Fruit fly (Drosophila melanogaster): Measurements from ENCODE around the gene CG33764.

Gene CG33764

DNA sequence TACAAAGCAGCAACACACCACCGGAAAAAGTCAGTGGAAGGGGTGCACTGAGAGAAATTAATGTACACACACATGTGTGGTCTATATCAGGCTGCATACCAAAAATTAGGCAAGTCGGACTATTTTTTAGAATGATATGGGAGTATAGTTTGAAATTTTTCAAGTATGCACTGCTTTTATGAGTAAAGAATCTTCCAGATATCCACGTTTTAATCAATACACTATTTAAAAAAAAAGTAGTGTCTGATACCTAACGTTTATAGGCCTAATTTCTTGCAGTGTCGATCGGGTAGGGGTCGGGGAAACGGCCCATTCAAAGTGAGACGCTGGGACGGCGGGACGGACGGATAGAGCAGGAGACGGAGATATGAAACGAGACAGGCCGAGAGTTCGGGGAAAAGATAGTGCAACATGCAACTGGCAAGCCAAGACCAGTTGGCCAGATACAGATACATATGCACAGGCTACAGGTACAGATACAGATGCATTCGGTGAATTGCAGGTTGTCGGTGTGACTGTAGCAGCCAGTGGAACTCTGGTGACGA is 36.9 kb downstream of the CG33764 start (continued):
- no peak for TF ChIP-seq CG16813 (GFP tag; IDR thresholded peaks at IDR 0.05; ENCODE audit: partially characterized antibody)
- TF ChIP-seq D19A (tag; optimal IDR thresholded peaks at IDR 0.05), result peak; percentile 93
- no peak for TF ChIP-seq lov (optimal IDR thresholded peaks at IDR 0.05)
- TF ChIP-seq lov (GFP tag; IDR thresholded peaks at IDR 0.05), result peak; percentile 86; the same call in 2 of the 3 replicates
- no peak for TF ChIP-seq pan (optimal IDR thresholded peaks at IDR 0.05)
- peak in 1 of 2 experiments; percentile 82 for TF ChIP-seq pan (GFP tag; optimal IDR thresholded peaks at IDR 0.05 in 1 of 2, IDR thresholded peaks at IDR 0.05 in 1 of 2)
- peak; percentile 14 for TF ChIP-seq sima (GFP tag; optimal IDR thresholded peaks at IDR 0.05)
- peak; percentile 97 for TF ChIP-seq CG33557 (GFP tag; optimal IDR thresholded peaks at IDR 0.05)
- TF ChIP-seq stc (GFP tag; IDR thresholded peaks at IDR 0.05), result peak; percentile 90
- TF ChIP-seq sr (GFP tag; IDR thresholded peaks at IDR 0.05), result 0 out of 3 replicates have a peak, but pooled peaks have one; percentile 29
- no peak for TF ChIP-seq toy (GFP tag; IDR thresholded peaks at IDR 0.05)
- TF ChIP-seq Ssrp (tag; optimal IDR thresholded peaks at IDR 0.05), result peak; percentile 96
- TF ChIP-seq CkIIα-i1 (GFP tag; IDR thresholded peaks at IDR 0.05), result no peak
- TF ChIP-seq CG3995 (GFP tag; optimal IDR thresholded peaks at IDR 0.05), result peak; percentile 26
- TF ChIP-seq CG6765 (GFP tag; optimal IDR thresholded peaks at IDR 0.05), result peak; percentile 31
- TF ChIP-seq CG7786 (GFP tag; optimal IDR thresholded peaks at IDR 0.05), result peak; percentile 91
- peak; percentile 87 for TF ChIP-seq CG4707 (GFP tag; optimal IDR thresholded peaks at IDR 0.05)
- peak; percentile 90 for TF ChIP-seq pros (GFP tag; optimal IDR thresholded peaks at IDR 0.05)
- TF ChIP-seq CG6813 (GFP tag; optimal IDR thresholded peaks at IDR 0.05), result peak; percentile 88
- peak; percentile 93 for TF ChIP-seq Neu2 (GFP tag; optimal IDR thresholded peaks at IDR 0.05; ENCODE audit: borderline replicate concordance)
- TF ChIP-seq CG1647 (GFP tag; optimal IDR thresholded peaks at IDR 0.05), result peak; percentile 80
- TF ChIP-seq CG18476 (GFP tag; optimal IDR thresholded peaks at IDR 0.05), result peak; percentile 90
- TF ChIP-seq CG9215 (GFP tag; IDR thresholded peaks at IDR 0.05), result peak; percentile 73
- peak; percentile 94 for TF ChIP-seq Six4 (GFP tag; optimal IDR thresholded peaks at IDR 0.05)
- peak; percentile 89 for TF ChIP-seq jigr1 (GFP tag; IDR thresholded peaks at IDR 0.05)
- TF ChIP-seq ATbp (GFP tag; optimal IDR thresholded peaks at IDR 0.05), result peak; percentile 93
- TF ChIP-seq CG3838 (GFP tag; optimal IDR thresholded peaks at IDR 0.05), result peak; percentile 72
- TF ChIP-seq CG18011 (GFP tag; optimal IDR thresholded peaks at IDR 0.05), result peak; percentile 38
- TF ChIP-seq klu (GFP tag; IDR thresholded peaks at IDR 0.05), result peak; percentile 69
- peak; percentile 81 for TF ChIP-seq E2f1 (GFP tag; IDR thresholded peaks at IDR 0.05)
- peak; percentile 87 for TF ChIP-seq Elba2 (GFP tag; optimal IDR thresholded peaks at IDR 0.05)
- no peak for TF ChIP-seq corto (GFP tag; optimal IDR thresholded peaks at IDR 0.05)
- TF ChIP-seq Hr78 (GFP tag; optimal IDR thresholded peaks at IDR 0.05), result peak in 1 of 2 experiments; percentile 88
- peak; percentile 29 for TF ChIP-seq CG15514 (GFP tag; optimal IDR thresholded peaks at IDR 0.05)
- TF ChIP-seq Gug (GFP tag; IDR thresholded peaks at IDR 0.05), result peak; percentile 81
- TF ChIP-seq CG2120 (GFP tag; optimal IDR thresholded peaks at IDR 0.05), result peak; percentile 43
- TF ChIP-seq hth (optimal IDR thresholded peaks at IDR 0.05), result no peak
- TF ChIP-seq CG17385 (GFP tag; optimal IDR thresholded peaks at IDR 0.05), result peak; percentile 86
- no peak for TF ChIP-seq ash1 (GFP tag; optimal IDR thresholded peaks at IDR 0.05)
- peak in 1 of 3 experiments; percentile 99 for TF ChIP-seq lola (GFP tag; optimal IDR thresholded peaks at IDR 0.05)
- TF ChIP-seq CG11247 (GFP tag; IDR thresholded peaks at IDR 0.05), result peak; percentile 74
- TF ChIP-seq CG11093 (GFP tag; IDR thresholded peaks at IDR 0.05), result peak; percentile 90
- TF ChIP-seq bsh (GFP tag; optimal IDR thresholded peaks at IDR 0.05), result peak; percentile 87 to 96
- TF ChIP-seq danr (GFP tag; IDR thresholded peaks at IDR 0.05), result peak; percentile 77
- peak; percentile 27; the same call in 1 of the 2 replicates for TF ChIP-seq MBD-R2 (GFP tag; IDR thresholded peaks at IDR 0.05)
- peak; percentile 66 for TF ChIP-seq vfl (GFP tag; optimal IDR thresholded peaks at IDR 0.05)
- TF ChIP-seq CG11723 (GFP tag; optimal IDR thresholded peaks at IDR 0.05), result peak; percentile 87
- peak; percentile 83 for TF ChIP-seq ken (GFP tag; IDR thresholded peaks at IDR 0.05)
- peak; percentile 67; the same call in 1 of the 2 replicates for TF ChIP-seq E2f2 (GFP tag; IDR thresholded peaks at IDR 0.05)
- peak; percentile 96 for TF ChIP-seq Kr (GFP tag; optimal IDR thresholded peaks at IDR 0.05)
